Worm (Caenorhabditis elegans): Measurements from ENCODE around the gene srbc-54.

DNA sequence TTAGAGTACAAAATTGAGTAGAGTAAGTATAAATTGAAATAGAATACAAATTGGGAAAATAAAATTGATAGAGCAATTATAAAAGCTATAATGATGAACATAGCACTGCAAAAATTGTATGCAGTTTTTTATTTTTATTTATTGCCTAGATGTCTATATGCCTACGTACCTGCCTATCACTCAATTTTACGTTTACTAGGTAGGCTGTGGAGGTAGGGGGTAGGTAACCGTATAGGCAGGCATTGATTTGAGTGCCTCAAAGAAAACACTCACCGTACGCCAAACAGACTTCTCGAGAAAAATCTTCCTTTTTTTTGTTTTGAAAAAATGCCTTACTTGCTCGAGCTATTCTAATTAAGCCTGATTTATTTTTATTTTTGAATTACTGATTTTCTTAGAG is 1.9 kb downstream of the srbc-54 start, which contains the start of gene srbc-56:
- TF ChIP-seq nhr-11 (tag; optimal IDR thresholded peaks at IDR 0.05) (no peak), nhr-10 (tag; optimal IDR thresholded peaks at IDR 0.05) (no peak), attf-4 (tag; optimal IDR thresholded peaks at IDR 0.05) (no peak), lin-15B (tag; optimal IDR thresholded peaks at IDR 0.05) (no peak)

Measured in whole organism, L4 larva.